Worm (Caenorhabditis elegans) whole organism, early embryonic: ENCODE data around the gene tps-2.

Experiments used
- B0310.2 ChIP-seq: sonication (generic microtip); optimal IDR thresholded peaks from 2 replicates; lab custom pipeline; 2016; ENCODE audit warnings: mild to moderate bottlenecking, missing genetic modification characterization, missing compliant biosample characterization
- F13C5.2 ChIP-seq: sonication (generic microtip); optimal IDR thresholded peaks from 2 replicates; lab custom pipeline; 2017; ENCODE audit warnings: mild to moderate bottlenecking, missing genetic modification characterization, inconsistent platforms, missing compliant biosample characterization
- aly-1 ChIP-seq: sonication (generic microtip); optimal IDR thresholded peaks from 2 replicates; lab custom pipeline; 2016; ENCODE audit warnings: missing genetic modification characterization, missing compliant biosample characterization
- ama-1 ChIP-seq: fragments of 150-350 bp; optimal IDR thresholded peaks from 2 replicates; lab custom pipeline; 2014
- ceh-13 ChIP-seq: fragments of 200-800 bp; sonication (Bioruptor generic); optimal IDR thresholded peaks from 2 replicates; lab custom pipeline; 2018; ENCODE audit warnings: mild to moderate bottlenecking, missing genetic modification characterization, missing compliant biosample characterization
- ceh-36 ChIP-seq: sonication (generic microtip); optimal IDR thresholded peaks from 2 replicates; lab custom pipeline; 2016; ENCODE audit warnings: missing genetic modification characterization, inconsistent platforms, missing compliant biosample characterization
- ets-7 ChIP-seq: sonication (generic microtip); optimal IDR thresholded peaks from 2 replicates; lab custom pipeline; 2016; ENCODE audit warnings: missing genotype, missing genetic modification characterization, missing compliant biosample characterization
- flt-1 ChIP-seq: fragments of 200-800 bp; sonication (Bioruptor generic); IDR thresholded peaks from 2 replicates; pipeline ENCODE4 v1.3.6; 2022; ENCODE audit warnings: missing genetic modification characterization, missing compliant biosample characterization
- hmbx-1 ChIP-seq: sonication (generic microtip); optimal IDR thresholded peaks from 2 replicates; lab custom pipeline; 2016; ENCODE audit warnings: mild to moderate bottlenecking, missing genetic modification characterization, missing compliant biosample characterization
- hmg-4 ChIP-seq: fragments of 200-800 bp; sonication (Bioruptor generic); optimal IDR thresholded peaks from 2 replicates; lab custom pipeline; 2018; ENCODE audit warnings: mild to moderate bottlenecking, missing genetic modification characterization, missing compliant biosample characterization
- hnd-1 ChIP-seq: sonication (generic microtip); optimal IDR thresholded peaks from 2 replicates; lab custom pipeline; 2016; ENCODE audit warnings: missing genetic modification characterization, missing compliant biosample characterization
- pes-1 ChIP-seq: fragments of 200-800 bp; sonication (Bioruptor generic); IDR thresholded peaks from 2 replicates; pipeline ENCODE4 v1.3.6; 2022; ENCODE audit warnings: missing genetic modification reagents, missing genetic modification characterization, missing compliant biosample characterization
- scrt-1 ChIP-seq: fragments of 200-800 bp; sonication (Bioruptor generic); IDR thresholded peaks from 2 replicates; pipeline ENCODE4 v1.3.6; 2022; ENCODE audit warnings: missing genetic modification characterization, missing compliant biosample characterization
- sea-1 ChIP-seq: fragments of 200-800 bp; sonication (Bioruptor generic); conservative IDR thresholded peaks from 2 replicates; pipeline ENCODE4 v1.3.6; 2022; ENCODE audit warnings: missing genetic modification characterization, missing compliant biosample characterization
- tbx-11 ChIP-seq: fragments of 200-800 bp; sonication (Bioruptor generic); IDR thresholded peaks from 2 replicates; pipeline ENCODE4 v1.3.6; 2022; ENCODE audit warnings: missing genetic modification characterization, missing compliant biosample characterization
- tbx-37 ChIP-seq: fragments of 200-800 bp; sonication (Bioruptor generic); conservative IDR thresholded peaks from 2 replicates; pipeline ENCODE4 v1.3.6; 2022; ENCODE audit warnings: missing genetic modification reagents, missing genetic modification characterization, missing compliant biosample characterization
- tra-4 ChIP-seq: sonication (generic microtip); optimal IDR thresholded peaks from 2 replicates; lab custom pipeline; 2017; ENCODE audit warnings: missing genetic modification characterization, missing compliant biosample characterization

tps-2 gene

DNA sequence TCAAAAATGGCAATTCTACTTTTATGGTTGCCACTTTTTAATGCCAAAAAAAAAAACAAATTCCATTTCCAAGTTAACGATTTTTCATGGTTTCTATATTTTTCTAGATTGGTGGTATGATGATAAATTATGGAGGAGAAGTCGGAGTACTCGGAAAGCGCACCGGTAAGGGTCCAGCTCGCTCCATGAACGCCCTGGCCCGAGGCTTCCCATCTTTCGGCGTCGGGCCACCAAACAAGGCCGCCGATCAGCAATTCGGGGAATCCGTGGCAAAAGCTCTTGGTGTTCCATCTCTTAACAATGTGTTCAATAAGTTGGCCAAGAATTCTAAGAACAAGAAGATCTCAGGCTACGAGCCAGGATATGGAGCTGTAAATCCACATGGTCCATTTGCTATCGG is 33.3 kb downstream of the tps-2 start:
- TF ChIP-seq tbx-11 = no peak
- no peak for TF ChIP-seq aly-1 (tag; lab: Kevin White, UChicago)
- no peak for TF ChIP-seq hmbx-1 (tag; lab: Kevin White, UChicago)
- TF ChIP-seq tra-4 = no peak
- no peak for TF ChIP-seq F13C5.2 (tag; lab: Kevin White, UChicago)
- TF ChIP-seq flt-1 (GFP tag; lab: Robert Waterston, UW) = no peak
- no peak for TF ChIP-seq pes-1 (GFP tag; lab: Robert Waterston, UW)
- no peak for TF ChIP-seq ama-1 (lab: Kevin White, UChicago)
- TF ChIP-seq ceh-36 (tag; lab: Kevin White, UChicago) = no peak

- peak; percentile 88 for TF ChIP-seq pes-1 (GFP tag; lab: Robert Waterston, UW)
- no peak for TF ChIP-seq ets-7 (tag; lab: Kevin White, UChicago)
- peak; percentile 28 for TF ChIP-seq hmbx-1 (tag; lab: Kevin White, UChicago)
- TF ChIP-seq hmg-4 (GFP tag; lab: Kevin White, UChicago) = peak; percentile 47
- TF ChIP-seq B0310.2 = peak; percentile 34
- TF ChIP-seq tbx-37 = peak; percentile 85
- TF ChIP-seq ceh-36 (tag; lab: Kevin White, UChicago) = peak; percentile 51
- TF ChIP-seq scrt-1 = peak; percentile 87
- peak; percentile 39 for TF ChIP-seq F13C5.2 (tag; lab: Kevin White, UChicago)
- TF ChIP-seq aly-1 (tag; lab: Kevin White, UChicago) = peak; percentile 24
- peak; percentile 74 for TF ChIP-seq flt-1 (GFP tag; lab: Robert Waterston, UW)
- no peak for TF ChIP-seq ceh-13 (GFP tag; lab: Kevin White, UChicago)
- TF ChIP-seq tra-4 = peak; percentile 6
- TF ChIP-seq sea-1 (GFP tag; lab: Robert Waterston, UW) = peak; percentile 82
- peak; percentile 21 for TF ChIP-seq hnd-1
- peak; percentile 78 for TF ChIP-seq tbx-11
- no peak for TF ChIP-seq ama-1 (lab: Kevin White, UChicago)
These were observed 34.5 kb downstream of the tps-2 start for ce11 chrII:14635179-14635578.

- TF ChIP-seq tbx-11 (peak; percentile 55; the same call in 1 of the 2 replicates), pes-1 (GFP tag; lab: Robert Waterston, UW) (peak; percentile 71), hmg-4 (GFP tag; lab: Kevin White, UChicago) (peak; percentile 12), scrt-1 (peak; percentile 65; the same call in 1 of the 2 replicates)
These were observed 35.2 kb downstream of the tps-2 start for ce11 chrII:14635895-14636294.

ce11 chrII:14636737-14637136 is 36.0 kb downstream of the tps-2 start, which contains the start of gene sre-13:
TSS of gene sre-13 (minus strand) at chrII:14636837.
- TF ChIP-seq tra-4 = no peak
- no peak for TF ChIP-seq hmbx-1 (tag; lab: Kevin White, UChicago)
- no peak for TF ChIP-seq ets-7 (tag; lab: Kevin White, UChicago)
- no peak for TF ChIP-seq flt-1 (GFP tag; lab: Robert Waterston, UW)

DNA sequence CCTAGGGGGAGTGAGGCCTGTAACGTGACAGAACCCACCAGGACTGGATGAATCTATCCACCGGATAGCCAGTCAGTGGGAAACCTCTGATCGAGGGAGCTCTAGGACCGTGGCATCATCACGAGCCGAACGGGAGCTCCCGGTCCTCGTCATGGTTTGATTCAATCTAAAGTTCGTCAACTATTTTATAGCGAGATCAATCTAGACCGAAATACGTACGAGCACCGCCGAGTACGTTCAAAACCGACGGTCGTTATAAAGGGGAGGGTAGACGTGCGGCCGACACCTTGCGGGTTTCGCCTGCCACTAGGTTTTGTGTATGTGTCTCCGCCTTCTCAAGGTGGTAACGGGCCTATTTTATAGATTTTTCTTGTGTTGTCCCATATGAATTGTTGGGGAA is 40.7 kb downstream of the tps-2 start:
- TF ChIP-seq pes-1 (GFP tag; lab: Robert Waterston, UW) (peak; percentile 70), flt-1 (GFP tag; lab: Robert Waterston, UW) (peak; percentile 39; the same call in 1 of the 2 replicates), hmg-4 (GFP tag; lab: Kevin White, UChicago) (peak; percentile 29)

ce11 chrII:14643983-14644382 is 43.3 kb downstream of the tps-2 start, which contains the start of gene atgp-2:
TSS of gene atgp-2 (minus strand) at chrII:14644083.
- TF ChIP-seq F13C5.2 (tag; lab: Kevin White, UChicago) (no peak), tbx-11 (no peak), flt-1 (GFP tag; lab: Robert Waterston, UW) (no peak), ets-7 (tag; lab: Kevin White, UChicago) (no peak), hmg-4 (GFP tag; lab: Kevin White, UChicago) (no peak), tbx-37 (no peak), pes-1 (GFP tag; lab: Robert Waterston, UW) (no peak), B0310.2 (no peak), ceh-13 (GFP tag; lab: Kevin White, UChicago) (no peak), tra-4 (no peak), ama-1 (lab: Kevin White, UChicago) (no peak), hnd-1 (no peak), ceh-36 (tag; lab: Kevin White, UChicago) (no peak), scrt-1 (no peak), aly-1 (tag; lab: Kevin White, UChicago) (no peak), sea-1 (GFP tag; lab: Robert Waterston, UW) (no peak), hmbx-1 (tag; lab: Kevin White, UChicago) (no peak)

DNA sequence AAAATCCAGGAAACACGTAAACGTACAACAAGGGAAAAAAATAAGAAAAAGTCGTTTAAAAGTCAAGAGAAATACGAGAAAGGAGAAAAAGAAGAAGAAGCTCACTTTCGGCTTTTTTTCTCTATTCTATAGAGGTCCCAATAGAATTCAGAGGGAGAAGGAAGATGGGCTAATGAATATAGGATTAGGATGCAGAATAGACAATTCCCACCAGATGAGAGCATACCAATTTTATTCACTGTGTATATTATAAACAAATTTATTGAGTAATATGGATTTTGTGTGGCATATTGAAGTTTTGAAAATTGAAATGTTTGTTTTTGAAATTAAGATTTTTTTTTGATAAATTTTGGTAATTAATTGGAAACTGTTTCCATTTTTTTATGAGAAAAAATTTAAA is 43.8 kb downstream of the tps-2 start:
- TF ChIP-seq tbx-11 (no peak), F13C5.2 (tag; lab: Kevin White, UChicago) (no peak), hmg-4 (GFP tag; lab: Kevin White, UChicago) (no peak)

DNA sequence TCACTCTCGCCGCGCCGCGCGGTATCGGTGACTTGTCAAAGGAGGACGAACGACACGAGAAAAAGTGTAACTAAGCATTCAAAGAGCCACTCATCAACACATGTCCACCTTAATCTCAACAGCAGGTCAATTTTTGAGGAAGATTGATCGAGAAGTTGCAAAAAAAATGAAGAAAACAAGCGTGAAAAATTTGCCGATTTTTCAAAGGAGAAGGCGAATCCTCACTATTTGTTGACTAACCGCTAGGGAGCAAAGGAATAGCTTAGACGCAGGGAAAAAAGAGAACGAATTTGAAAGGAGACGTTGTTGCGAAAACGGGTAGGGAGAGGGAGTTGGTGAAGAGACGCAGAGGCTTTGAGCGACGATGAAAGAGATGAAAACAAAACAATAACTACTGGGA is 44.6 kb downstream of the tps-2 start:
- TF ChIP-seq B0310.2 (no peak), F13C5.2 (tag; lab: Kevin White, UChicago) (peak; percentile 3)

ce11 chrII:14647550-14647949 is 46.8 kb downstream of the tps-2 start:
- no peak for TF ChIP-seq flt-1 (GFP tag; lab: Robert Waterston, UW)
